Fruit fly (Drosophila melanogaster): ENCODE data around the gene Nepl13.

The Nepl13 gene

DNA sequence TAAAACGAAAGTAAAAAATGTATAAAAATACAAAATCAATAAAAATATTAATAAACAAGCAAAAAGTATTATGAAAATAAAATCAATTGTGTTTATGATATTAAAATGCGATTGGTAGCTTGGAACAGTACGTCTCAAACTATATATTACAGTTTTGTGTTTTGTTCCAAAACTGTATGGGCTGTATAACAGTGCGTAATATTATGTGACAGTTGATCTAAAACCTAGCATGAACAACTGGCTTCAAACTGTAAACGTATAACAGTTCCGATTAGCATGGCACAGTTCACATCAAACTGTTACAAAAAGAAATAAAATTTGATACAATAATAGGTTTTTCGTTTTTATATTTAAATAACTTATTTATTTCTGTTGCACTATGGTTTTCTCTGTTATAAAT lies 33.1 kb upstream of the Nepl13 start:
- TF ChIP-seq CG6163 (GFP tag; IDR thresholded peaks at IDR 0.05) (no peak), CG10669 (GFP tag; optimal IDR thresholded peaks at IDR 0.05) (no peak), CG10631 (GFP tag; optimal IDR thresholded peaks at IDR 0.05) (no peak), svp (GFP tag) (peak; percentile 27)

DNA sequence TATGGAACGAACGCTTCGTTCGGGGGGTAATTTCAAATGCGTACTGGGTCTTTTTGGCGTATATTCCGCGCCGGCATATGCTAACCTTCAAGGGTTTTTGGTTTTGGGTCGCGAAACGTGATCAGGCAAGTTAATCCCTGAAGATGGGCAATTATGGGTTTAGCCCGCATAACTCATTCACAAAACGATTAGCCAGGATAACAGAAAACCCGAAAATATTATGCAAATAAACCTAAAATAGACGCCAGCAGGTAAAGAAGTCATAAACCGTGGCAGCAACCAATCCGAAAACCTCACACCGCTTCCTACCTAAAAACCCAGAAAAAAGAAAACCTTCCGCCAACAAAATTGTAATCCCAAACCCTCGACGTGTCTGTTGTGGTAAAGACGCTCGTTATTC lies 28.2 kb upstream of the Nepl13 start:
- TF ChIP-seq fd85E (GFP tag; optimal IDR thresholded peaks at IDR 0.05), result no peak
- no peak for TF ChIP-seq topi (GFP tag; optimal IDR thresholded peaks at IDR 0.05)
- no peak for TF ChIP-seq Hr38 (GFP tag; optimal IDR thresholded peaks at IDR 0.05)
- TF ChIP-seq CG8632 (GFP tag; optimal IDR thresholded peaks at IDR 0.05), result no peak
- TF ChIP-seq Eip75B (GFP tag; optimal IDR thresholded peaks at IDR 0.05), result no peak
- no peak for TF ChIP-seq achi (GFP tag; optimal IDR thresholded peaks at IDR 0.05)
- no peak for TF ChIP-seq eg (GFP tag; IDR thresholded peaks at IDR 0.05)
- TF ChIP-seq cyc (GFP tag; optimal IDR thresholded peaks at IDR 0.05), result no peak
- TF ChIP-seq CG3032 (tag; optimal IDR thresholded peaks at IDR 0.05), result no peak
- no peak for TF ChIP-seq CG10631 (GFP tag; optimal IDR thresholded peaks at IDR 0.05)
- TF ChIP-seq CG1621 (tag; optimal IDR thresholded peaks at IDR 0.05), result no peak
- TF ChIP-seq salr (GFP tag; optimal IDR thresholded peaks at IDR 0.05), result no peak
- no peak for TF ChIP-seq CG6854 (GFP tag; optimal IDR thresholded peaks at IDR 0.05)
- TF ChIP-seq Sox15 (GFP tag; optimal IDR thresholded peaks at IDR 0.05), result no peak
- no peak for TF ChIP-seq OdsH (GFP tag; optimal IDR thresholded peaks at IDR 0.05)
- no peak for TF ChIP-seq CG6276 (GFP tag; optimal IDR thresholded peaks at IDR 0.05)
- no peak for TF ChIP-seq CG10669 (GFP tag; optimal IDR thresholded peaks at IDR 0.05)
- no peak for TF ChIP-seq Sox102F (GFP tag; optimal IDR thresholded peaks at IDR 0.05)
- no peak for TF ChIP-seq dsx (GFP tag; optimal IDR thresholded peaks at IDR 0.05; ENCODE audit: poor library complexity, severe bottlenecking)

DNA sequence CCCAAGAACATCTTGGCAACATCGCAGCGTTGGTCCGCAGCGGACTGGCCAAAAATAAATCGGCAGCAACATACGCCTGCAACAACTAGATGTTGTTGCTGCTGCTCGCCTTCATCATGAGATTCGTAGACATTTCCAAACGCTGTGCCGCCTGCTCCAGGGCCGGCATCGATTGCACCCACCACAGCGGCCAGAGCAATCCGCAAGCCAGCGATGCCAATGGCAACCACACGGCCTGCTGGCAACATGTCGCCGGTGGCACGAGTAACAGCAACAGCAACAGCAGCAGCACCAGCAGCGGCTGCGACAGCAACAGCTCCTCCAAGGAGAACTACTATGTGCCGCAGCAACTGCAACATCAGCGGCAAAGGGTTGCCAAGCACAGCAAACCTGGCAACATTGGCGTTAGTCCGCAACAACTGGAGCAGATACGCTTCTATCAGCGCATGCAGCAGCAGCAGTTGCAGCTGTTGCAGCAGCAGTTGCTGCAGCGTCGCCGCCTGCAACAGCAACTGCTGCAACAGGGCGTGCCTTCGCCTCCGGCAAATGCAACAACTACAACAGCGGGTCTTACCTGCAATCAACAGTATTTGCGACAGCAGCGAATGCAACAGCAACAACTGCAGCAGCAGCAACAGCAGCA lies 23.9 kb upstream of the Nepl13 start:
- TF ChIP-seq CG8119 (GFP tag; IDR thresholded peaks at IDR 0.05) (no peak), CG3919 (GFP tag; optimal IDR thresholded peaks at IDR 0.05) (peak; percentile 79)

DNA sequence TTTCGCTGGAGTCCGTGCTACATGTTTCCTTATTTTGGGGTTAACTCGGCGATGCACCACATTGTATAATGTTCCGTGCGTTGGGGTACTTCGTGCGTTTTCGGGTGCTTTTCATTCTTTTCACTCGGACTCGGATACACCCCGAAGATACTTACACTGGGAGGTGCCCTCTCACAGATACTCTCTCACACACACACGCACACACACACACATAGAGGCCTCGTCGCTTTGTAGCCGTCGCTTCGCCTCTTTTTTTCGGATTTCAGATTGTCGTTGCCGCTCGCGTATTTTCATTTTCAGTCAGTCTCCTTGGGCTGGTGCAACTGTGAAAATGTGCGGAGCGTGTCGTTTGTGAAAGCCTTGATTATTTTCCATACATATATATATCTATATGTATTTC lies 20.5 kb upstream of the Nepl13 start:
- TF ChIP-seq Hr38 (GFP tag; optimal IDR thresholded peaks at IDR 0.05), result no peak
- TF ChIP-seq Eip75B (GFP tag; optimal IDR thresholded peaks at IDR 0.05), result peak; percentile 6
- TF ChIP-seq CG3032 (tag; optimal IDR thresholded peaks at IDR 0.05), result no peak
- peak; percentile 7 for TF ChIP-seq Ets96B (tag; optimal IDR thresholded peaks at IDR 0.05)
- TF ChIP-seq fd85E (GFP tag; optimal IDR thresholded peaks at IDR 0.05), result peak; percentile 79
- TF ChIP-seq CG1621 (tag; optimal IDR thresholded peaks at IDR 0.05), result no peak
- TF ChIP-seq esn (GFP tag; optimal IDR thresholded peaks at IDR 0.05), result peak; percentile 48
- TF ChIP-seq spab (GFP tag; optimal IDR thresholded peaks at IDR 0.05), result no peak
- peak; percentile 87 for TF ChIP-seq Eip93F (GFP tag; optimal IDR thresholded peaks at IDR 0.05)
- TF ChIP-seq CG10669 (GFP tag; optimal IDR thresholded peaks at IDR 0.05), result no peak
- TF ChIP-seq Sox14 (GFP tag; optimal IDR thresholded peaks at IDR 0.05), result peak; percentile 35
- TF ChIP-seq CG6276 (GFP tag; optimal IDR thresholded peaks at IDR 0.05), result peak; percentile 54
- no peak for TF ChIP-seq cyc (GFP tag; optimal IDR thresholded peaks at IDR 0.05)
- peak; percentile 7 for TF ChIP-seq CG6792 (GFP tag; optimal IDR thresholded peaks at IDR 0.05)
- TF ChIP-seq Ets21C (GFP tag; optimal IDR thresholded peaks at IDR 0.05), result no peak
- peak; percentile 17 to 49 for TF ChIP-seq ss (GFP tag; optimal IDR thresholded peaks at IDR 0.05)
- TF ChIP-seq CG15336 (GFP tag; IDR thresholded peaks at IDR 0.05), result peak; percentile 79
- TF ChIP-seq Lpt (GFP tag; optimal IDR thresholded peaks at IDR 0.05), result peak; percentile 25
- no peak for TF ChIP-seq OdsH (GFP tag; optimal IDR thresholded peaks at IDR 0.05)
- TF ChIP-seq CG11902 (GFP tag; optimal IDR thresholded peaks at IDR 0.05), result no peak
- TF ChIP-seq vri (GFP tag; optimal IDR thresholded peaks at IDR 0.05), result peak; percentile 63
- TF ChIP-seq CG11762 (GFP tag; optimal IDR thresholded peaks at IDR 0.05; ENCODE audit: insufficient read depth), result no peak
- peak; percentile 45; the same call in 1 of the 2 replicates for TF ChIP-seq Gug (GFP tag; IDR thresholded peaks at IDR 0.05)
- TF ChIP-seq acj6 (GFP tag; optimal IDR thresholded peaks at IDR 0.05), result no peak
- no peak for TF ChIP-seq Blimp-1 (GFP tag; optimal IDR thresholded peaks at IDR 0.05)
- TF ChIP-seq CG16779 (tag; optimal IDR thresholded peaks at IDR 0.05), result peak; percentile 22
- TF ChIP-seq CG3919 (GFP tag; optimal IDR thresholded peaks at IDR 0.05), result peak; percentile 42
- TF ChIP-seq CG8119 (GFP tag; IDR thresholded peaks at IDR 0.05), result peak; percentile 73
- peak; percentile 74 for TF ChIP-seq Sox102F (GFP tag; optimal IDR thresholded peaks at IDR 0.05)
- TF ChIP-seq lz (GFP tag; optimal IDR thresholded peaks at IDR 0.05), result no peak
- no peak for TF ChIP-seq Hr39 (GFP tag; optimal IDR thresholded peaks at IDR 0.05)
- peak; percentile 59; the same call in 1 of the 2 replicates for TF ChIP-seq CG11294 (GFP tag; IDR thresholded peaks at IDR 0.05)
- TF ChIP-seq topi (GFP tag; optimal IDR thresholded peaks at IDR 0.05), result peak; percentile 42
- peak; percentile 86 for TF ChIP-seq CG6163 (GFP tag; IDR thresholded peaks at IDR 0.05)

All from whole organism, prepupa.